Fruit fly (Drosophila melanogaster) whole organism, pupa: ENCODE results near the gene RpL8.

Source experiments
- CG10348 ChIP-seq: fragments of 200-800 bp; sonication (Bioruptor generic); IDR thresholded peaks from 2 replicates; pipeline ENCODE4 v1.3.6; 2022; ENCODE audit warnings: missing biosample characterization, missing genetic modification characterization
- CG13204 ChIP-seq: fragments of 200-800 bp; sonication (Bioruptor generic); optimal IDR thresholded peaks from 2 replicates; lab custom pipeline; 2018; ENCODE audit warnings: missing biosample characterization, mild to moderate bottlenecking, missing genetic modification characterization, moderate library complexity
- CG14655 ChIP-seq: fragments of 200-800 bp; sonication (Bioruptor generic); optimal IDR thresholded peaks from 3 replicates; lab custom pipeline; 2017; ENCODE audit warnings: mild to moderate bottlenecking, missing biosample characterization, missing genetic modification reagents, missing genetic modification characterization
- CG15710 ChIP-seq: fragments of 200-800 bp; sonication (Bioruptor generic); optimal IDR thresholded peaks from 2 replicates; lab custom pipeline; 2018; ENCODE audit warnings: missing biosample characterization, mild to moderate bottlenecking, missing genetic modification characterization, moderate library complexity
- CG17806 ChIP-seq: fragments of 200-800 bp; sonication (Bioruptor generic); optimal IDR thresholded peaks from 2 replicates; lab custom pipeline; 2018; ENCODE audit warnings: missing biosample characterization, mild to moderate bottlenecking, missing genetic modification characterization, moderate library complexity
- CG32121 ChIP-seq: fragments of 200-800 bp; sonication (Bioruptor generic); IDR thresholded peaks from 2 replicates; pipeline ENCODE4 v1.3.6; 2022; ENCODE audit warnings: missing biosample characterization, missing genetic modification characterization
- CG34367 ChIP-seq: fragments of 200-800 bp; sonication (Bioruptor generic); optimal IDR thresholded peaks from 2 replicates; lab custom pipeline; 2018; ENCODE audit warnings: missing biosample characterization, mild to moderate bottlenecking, missing genetic modification characterization
- CG4496 ChIP-seq: fragments of 200-800 bp; sonication (Bioruptor generic); IDR thresholded peaks from 3 replicates; pipeline ENCODE4 v1.3.6; 2022; ENCODE audit warnings: missing biosample characterization, missing genetic modification characterization
- EcR ChIP-seq: fragments of 200-800 bp; sonication (Bioruptor generic); optimal IDR thresholded peaks from 3 replicates; lab custom pipeline; 2019; ENCODE audit warnings: missing biosample characterization, missing genetic modification characterization, mild to moderate bottlenecking, moderate library complexity, missing genetic modification reagents
- Ets98B ChIP-seq: fragments of 200-800 bp; sonication (Bioruptor generic); IDR thresholded peaks from 2 replicates; pipeline ENCODE4 v1.3.6; 2022; ENCODE audit warnings: missing biosample characterization, missing genetic modification characterization
- Pif1B ChIP-seq: fragments of 200-800 bp; sonication (Bioruptor generic); optimal IDR thresholded peaks from 3 replicates; lab custom pipeline; 2016; ENCODE audit warnings: missing biosample characterization, missing genetic modification characterization
- Snoo ChIP-seq: fragments of 200-800 bp; sonication (Bioruptor generic); optimal IDR thresholded peaks from 3 replicates; lab custom pipeline; 2017; ENCODE audit warnings: missing biosample characterization, mild to moderate bottlenecking, missing genetic modification characterization, inconsistent platforms
- gl ChIP-seq: fragments of 200-800 bp; sonication (Bioruptor generic); optimal IDR thresholded peaks from 2 replicates; lab custom pipeline; 2018; ENCODE audit warnings: missing biosample characterization, mild to moderate bottlenecking, missing genetic modification characterization
- rn ChIP-seq: fragments of 200-800 bp; sonication (Bioruptor generic); IDR thresholded peaks from 2 replicates; pipeline ENCODE4 v1.3.6; 2022; ENCODE audit warnings: missing biosample characterization, missing genetic modification characterization

dm6 chr3L:2578737-2579136, 8.5 kb upstream of the RpL8 start:
- TF ChIP-seq CG17806 (tag; lab: Kevin White, UChicago) (peak; percentile 22), CG32121 (GFP tag; lab: Robert Waterston, UW) (peak; percentile 69; the same call in 1 of the 2 replicates), gl (tag; lab: Kevin White, UChicago) (no peak), CG15710 (peak; percentile 4), CG13204 (GFP tag; lab: Kevin White, UChicago) (no peak), Snoo (tag; lab: Kevin White, UChicago) (no peak), Pif1B (peak; percentile 30), rn (GFP tag; lab: Robert Waterston, UW) (peak; percentile 58), CG4496 (peak; percentile 66), Ets98B (GFP tag; lab: Robert Waterston, UW) (peak; percentile 72), CG10348 (GFP tag; lab: Robert Waterston, UW) (no peak), CG34367 (tag; lab: Kevin White, UChicago) (no peak), CG14655 (GFP tag; lab: Kevin White, UChicago) (peak; percentile 82), EcR (GFP tag; lab: Kevin White, UChicago) (no peak)
